Worm (Caenorhabditis elegans) whole organism, L1 larva: ENCODE measurements around the gene col-13.
A peak's percentile ranks its signal among the peaks of the same experiment; 100 is the strongest.

Experiments
- Y116A8C.19 ChIP-seq: sonication (generic microtip); optimal IDR thresholded peaks from 2 replicates; lab custom pipeline; 2016; ENCODE audit warnings: missing compliant biosample characterization, missing genetic modification characterization, borderline replicate concordance
- aha-1 ChIP-seq: fragments of 150-350 bp; optimal IDR thresholded peaks from 2 replicates; lab custom pipeline; 2014; ENCODE audit warnings: missing biosample characterization, missing genetic modification characterization
- aly-2 ChIP-seq: fragments of 150-350 bp; optimal IDR thresholded peaks from 2 replicates; lab custom pipeline; 2014; ENCODE audit warnings: missing biosample characterization, missing genetic modification characterization
- ama-1 ChIP-seq: fragments of 150-350 bp; optimal IDR thresholded peaks from 2 replicates; lab custom pipeline; 2014
- blmp-1 ChIP-seq: fragments of 150-350 bp; optimal IDR thresholded peaks from 2 replicates; lab custom pipeline; 2014; ENCODE audit warnings: missing biosample characterization, missing genetic modification characterization
- ceh-8 ChIP-seq: fragments of 200-800 bp; sonication (Bioruptor generic); optimal IDR thresholded peaks from 2 replicates; lab custom pipeline; 2018; ENCODE audit warnings: mild to moderate bottlenecking, missing genetic modification characterization, moderate library complexity, missing compliant biosample characterization
- ceh-82 ChIP-seq, 3 experiments: fragments of 150-350 bp in 1 of 3; sonication (generic microtip) in 2 of 3; optimal IDR thresholded peaks; 2 replicates each; lab custom pipeline; 2014 to 2017; ENCODE audit warnings: missing biosample characterization in 3 of 3, missing genetic modification characterization in 3 of 3
- ceh-88 ChIP-seq: fragments of 200-800 bp; sonication (Bioruptor generic); IDR thresholded peaks from 2 replicates; pipeline ENCODE4 v1.3.6; 2022; ENCODE audit warnings: missing genetic modification characterization, missing compliant biosample characterization
- ces-1 ChIP-seq: fragments of 150-350 bp; optimal IDR thresholded peaks from 2 replicates; lab custom pipeline; 2014; ENCODE audit warnings: missing biosample characterization, missing genetic modification reagents, missing genetic modification characterization
- dsc-1 ChIP-seq: sonication (generic microtip); optimal IDR thresholded peaks from 2 replicates; lab custom pipeline; 2016; ENCODE audit warnings: mild to moderate bottlenecking, missing genetic modification characterization, missing compliant biosample characterization
- efl-1 ChIP-seq, 4 experiments: fragments of 150-350 bp; optimal IDR thresholded peaks in 3 of 4; peaks in 1 of 4; 1 replicate in 1 of 4; 2 replicates in 3 of 4; lab custom pipeline; 2014; ENCODE audit warnings: missing biosample characterization in 2 of 4, missing genetic modification characterization in 2 of 4, missing genetic modification reagents in 2 of 4
- egl-13 ChIP-seq: sonication (generic microtip); optimal IDR thresholded peaks from 2 replicates; lab custom pipeline; 2016; ENCODE audit warnings: missing genotype, missing genetic modification reagents, missing genetic modification characterization, missing compliant biosample characterization
- egl-27 ChIP-seq, 2 experiments: fragments of 150-350 bp in 1 of 2; sonication (generic microtip); optimal IDR thresholded peaks; 3 replicates each; lab custom pipeline; 2017 to 2018; ENCODE audit warnings: missing biosample characterization in 2 of 2, missing genetic modification characterization in 2 of 2, missing genetic modification reagents in 2 of 2
- elt-2 ChIP-seq: sonication (generic microtip); optimal IDR thresholded peaks from 2 replicates; lab custom pipeline; 2016; ENCODE audit warnings: missing genetic modification characterization, mild to moderate bottlenecking, inconsistent platforms, missing compliant biosample characterization, missing genetic modification reagents
- elt-3 ChIP-seq, 6 experiments: fragments of 150-350 bp in 1 of 6; sonication (generic microtip); optimal IDR thresholded peaks; 2 replicates each; lab custom pipeline; 2017 to 2018; ENCODE audit warnings: missing biosample characterization in 6 of 6, missing genetic modification characterization in 6 of 6, inconsistent platforms in 1 of 6
- fkh-10 ChIP-seq: sonication (generic microtip); optimal IDR thresholded peaks from 2 replicates; lab custom pipeline; 2017; ENCODE audit warnings: missing biosample characterization, missing genetic modification reagents, missing genetic modification characterization
- fkh-4 ChIP-seq: sonication (generic microtip); optimal IDR thresholded peaks from 2 replicates; lab custom pipeline; 2016; ENCODE audit warnings: missing compliant biosample characterization, missing genetic modification characterization, borderline replicate concordance
- fkh-8 ChIP-seq: sonication (generic microtip); optimal IDR thresholded peaks from 2 replicates; lab custom pipeline; 2016; ENCODE audit warnings: mild to moderate bottlenecking, missing genetic modification characterization, missing compliant biosample characterization
- fos-1 ChIP-seq: fragments of 150-350 bp; optimal IDR thresholded peaks from 2 replicates; lab custom pipeline; 2014; ENCODE audit warnings: missing biosample characterization, missing genetic modification characterization
- hlh-17 ChIP-seq: fragments of 200-800 bp; sonication (Bioruptor generic); optimal IDR thresholded peaks from 2 replicates; lab custom pipeline; 2018; ENCODE audit warnings: missing genetic modification characterization, mild to moderate bottlenecking, missing compliant biosample characterization, moderate library complexity, borderline replicate concordance
- lin-14 ChIP-seq: fragments of 200-800 bp; sonication (Bioruptor generic); optimal IDR thresholded peaks from 2 replicates; lab custom pipeline; 2018; ENCODE audit warnings: mild to moderate bottlenecking, missing genetic modification characterization, moderate library complexity, missing compliant biosample characterization
- lin-15B ChIP-seq: fragments of 150-350 bp; sonication (generic microtip); optimal IDR thresholded peaks from 3 replicates; lab custom pipeline; 2014; ENCODE audit warnings: missing biosample characterization, missing genetic modification characterization
- lin-35 ChIP-seq, 2 experiments: fragments of 150-350 bp; optimal IDR thresholded peaks; 2 replicates each; lab custom pipeline; 2014; ENCODE audit warnings: missing biosample characterization in 2 of 2, missing genetic modification characterization in 2 of 2, missing genetic modification reagents in 2 of 2
- lin-39 ChIP-seq: fragments of 150-350 bp; optimal IDR thresholded peaks from 2 replicates; lab custom pipeline; 2014; ENCODE audit warnings: missing biosample characterization, missing genetic modification reagents, missing genetic modification characterization
- lir-3 ChIP-seq: sonication (generic microtip); optimal IDR thresholded peaks from 2 replicates; lab custom pipeline; 2016; ENCODE audit warnings: mild to moderate bottlenecking, missing genetic modification characterization, moderate library complexity, missing compliant biosample characterization; ENCODE audit not compliant: poor library complexity
- mab-9 ChIP-seq: fragments of 200-800 bp; sonication (Bioruptor generic); IDR thresholded peaks from 2 replicates; pipeline ENCODE4 v1.3.6; 2022; ENCODE audit warnings: missing genetic modification reagents, missing genetic modification characterization, missing compliant biosample characterization
- mep-1 ChIP-seq: fragments of 150-350 bp; optimal IDR thresholded peaks from 2 replicates; lab custom pipeline; 2014; ENCODE audit warnings: missing biosample characterization, missing genetic modification characterization
- nhr-12 ChIP-seq: sonication (generic microtip); optimal IDR thresholded peaks from 2 replicates; lab custom pipeline; 2017; ENCODE audit warnings: missing biosample characterization, missing genetic modification characterization
- nhr-19 ChIP-seq: fragments of 200-800 bp; sonication (Bioruptor generic); conservative IDR thresholded peaks from 2 replicates; pipeline ENCODE4 v1.3.6; 2022; ENCODE audit warnings: missing genetic modification characterization, missing compliant biosample characterization
- nhr-20 ChIP-seq: sonication (generic microtip); optimal IDR thresholded peaks from 2 replicates; lab custom pipeline; 2016; ENCODE audit warnings: mild to moderate bottlenecking, missing genetic modification characterization, missing compliant biosample characterization
- nhr-71 ChIP-seq: sonication (generic microtip); optimal IDR thresholded peaks from 2 replicates; lab custom pipeline; 2016; ENCODE audit warnings: mild to moderate bottlenecking, missing genetic modification characterization, moderate library complexity, missing compliant biosample characterization
- nhr-84 ChIP-seq: sonication (generic microtip); optimal IDR thresholded peaks from 2 replicates; lab custom pipeline; 2017; ENCODE audit warnings: missing biosample characterization, missing genetic modification characterization
- nhr-85 ChIP-seq: sonication (generic microtip); peaks from one replicate; lab custom pipeline; 2016; ENCODE audit warnings: missing genetic modification characterization, inconsistent platforms, missing compliant biosample characterization
- nhr-90 ChIP-seq: sonication (generic microtip); optimal IDR thresholded peaks from 2 replicates; lab custom pipeline; 2016; ENCODE audit warnings: mild to moderate bottlenecking, missing genetic modification characterization, missing compliant biosample characterization; ENCODE audit not compliant: poor library complexity
- pqm-1 ChIP-seq: sonication (generic microtip); optimal IDR thresholded peaks from 3 replicates; lab custom pipeline; 2017; ENCODE audit warnings: missing biosample characterization, missing genetic modification characterization
- rnt-1 ChIP-seq: sonication (generic microtip); optimal IDR thresholded peaks from 2 replicates; lab custom pipeline; 2016; ENCODE audit warnings: mild to moderate bottlenecking, missing genetic modification characterization, moderate library complexity, missing compliant biosample characterization
- skn-1 ChIP-seq: fragments of 150-350 bp; optimal IDR thresholded peaks from 2 replicates; lab custom pipeline; 2014; ENCODE audit warnings: missing biosample characterization, missing genetic modification characterization
- snu-23 ChIP-seq: sonication (generic microtip); optimal IDR thresholded peaks from 2 replicates; lab custom pipeline; 2016; ENCODE audit warnings: missing genetic modification characterization, missing compliant biosample characterization
- sox-4 ChIP-seq: sonication (generic microtip); optimal IDR thresholded peaks from 2 replicates; lab custom pipeline; 2016; ENCODE audit warnings: missing genetic modification characterization, missing compliant biosample characterization
- sptf-1 ChIP-seq: fragments of 150-350 bp; optimal IDR thresholded peaks from 2 replicates; lab custom pipeline; 2014; ENCODE audit warnings: missing biosample characterization, missing genetic modification characterization
- sup-37 ChIP-seq: fragments of 200-800 bp; sonication (Bioruptor generic); optimal IDR thresholded peaks from 2 replicates; lab custom pipeline; 2018; ENCODE audit warnings: mild to moderate bottlenecking, missing genetic modification characterization, missing compliant biosample characterization
- tbx-2 ChIP-seq: sonication (generic microtip); optimal IDR thresholded peaks from 2 replicates; lab custom pipeline; 2016; ENCODE audit warnings: missing genetic modification characterization, missing compliant biosample characterization
- unc-30 ChIP-seq: sonication (generic microtip); optimal IDR thresholded peaks from 2 replicates; lab custom pipeline; 2017; ENCODE audit warnings: missing biosample characterization, missing genetic modification characterization
- unc-62 ChIP-seq: fragments of 150-350 bp; optimal IDR thresholded peaks from 2 replicates; lab custom pipeline; 2014; ENCODE audit warnings: missing biosample characterization, missing genetic modification reagents, missing genetic modification characterization
- unc-86 ChIP-seq: sonication (generic microtip); optimal IDR thresholded peaks from 2 replicates; lab custom pipeline; 2016; ENCODE audit warnings: missing genetic modification characterization, missing compliant biosample characterization
- zag-1 ChIP-seq: fragments of 150-350 bp; optimal IDR thresholded peaks from 2 replicates; lab custom pipeline; 2014; ENCODE audit warnings: missing biosample characterization, missing genetic modification characterization
- ztf-11 ChIP-seq, 2 experiments: sonication (generic microtip); optimal IDR thresholded peaks; 2 replicates each; lab custom pipeline; 2016 to 2017; ENCODE audit warnings: missing genetic modification characterization in 2 of 2, missing biosample characterization in 1 of 2, missing compliant biosample characterization in 1 of 2
- ztf-4 ChIP-seq: fragments of 150-350 bp; optimal IDR thresholded peaks from 2 replicates; lab custom pipeline; 2014; ENCODE audit warnings: missing biosample characterization, missing genetic modification characterization

col-13 gene

ce11 chrV:10398431-10398830 is 23.3 kb downstream of the col-13 start, which contains the start of gene ugt-2:
Gene ugt-2 (plus strand): TSS chrV:10398801.
- TF ChIP-seq mep-1 (tag; lab: Kevin White, UChicago) (no peak), tbx-2 (tag; lab: Kevin White, UChicago) (no peak), aha-1 (tag; lab: Kevin White, UChicago) (no peak), nhr-84 (no peak), fkh-10 (GFP tag; lab: Kevin White, UChicago) (no peak), unc-86 (tag; lab: Kevin White, UChicago) (no peak), ceh-88 (GFP tag; lab: Robert Waterston, UW) (no peak), ceh-8 (GFP tag; lab: Kevin White, UChicago) (no peak), nhr-12 (tag; lab: Kevin White, UChicago) (no peak), blmp-1 (no peak), unc-30 (tag; lab: Kevin White, UChicago) (no peak), lin-39 (tag; lab: Kevin White, UChicago) (no peak), unc-62 (GFP tag; lab: Kevin White, UChicago) (no peak), snu-23 (GFP tag; lab: Kevin White, UChicago) (no peak), pqm-1 (tag; lab: Kevin White, UChicago) (no peak), ama-1 (lab: Kevin White, UChicago) (no peak), nhr-90 (no peak), elt-3 (tag; optimal IDR thresholded peaks at IDR 0.05; lab: Kevin White, UChicago) (peak in 1 of 6 experiments; percentile 0), ztf-11 (tag; optimal IDR thresholded peaks at IDR 0.05; lab: Kevin White, UChicago) (no peak), aly-2 (tag; lab: Kevin White, UChicago) (no peak), skn-1 (tag; lab: Kevin White, UChicago) (no peak), ceh-82 (tag; optimal IDR thresholded peaks at IDR 0.05; lab: Kevin White, UChicago) (no peak), lir-3 (tag; lab: Kevin White, UChicago) (peak; percentile 8), hlh-17 (GFP tag; lab: Kevin White, UChicago) (no peak), fkh-4 (tag; lab: Kevin White, UChicago) (no peak), zag-1 (tag; lab: Kevin White, UChicago) (no peak), egl-13 (no peak), lin-15B (no peak), nhr-85 (tag; lab: Kevin White, UChicago) (peak; percentile 54), sup-37 (no peak), Y116A8C.19 (tag; lab: Kevin White, UChicago) (no peak), sptf-1 (tag; lab: Kevin White, UChicago) (no peak), fkh-8 (tag; lab: Kevin White, UChicago) (no peak), dsc-1 (no peak), lin-35 (GFP tag; optimal IDR thresholded peaks at IDR 0.05; lab: Kevin White, UChicago) (peak in 1 of 2 experiments; percentile 37), lin-14 (peak; percentile 22), nhr-19 (no peak), nhr-20 (tag; lab: Kevin White, UChicago) (peak; percentile 33), nhr-71 (tag; lab: Kevin White, UChicago) (no peak), sox-4 (tag; lab: Kevin White, UChicago) (no peak), elt-2 (tag; lab: Kevin White, UChicago) (peak; percentile 46), mab-9 (no peak), rnt-1 (tag; lab: Kevin White, UChicago) (no peak), fos-1 (tag; lab: Kevin White, UChicago) (no peak), ces-1 (GFP tag; lab: Kevin White, UChicago) (no peak), ztf-4 (tag; lab: Kevin White, UChicago) (no peak), efl-1 (optimal IDR thresholded peaks at IDR 0.05; lab: Kevin White, UChicago) (no peak), efl-1 (GFP tag; optimal IDR thresholded peaks at IDR 0.05 in 1 of 2; lab: Kevin White, UChicago) (no peak), egl-27 (tag; optimal IDR thresholded peaks at IDR 0.05; lab: Kevin White, UChicago) (no peak)
